Worm (Caenorhabditis elegans) whole organism, L2 larva: ENCODE measurements around the gene F01F1.11.

Source experiments
- ZK546.5 ChIP-seq: sonication (generic microtip); optimal IDR thresholded peaks from 2 replicates; lab custom pipeline; 2017; ENCODE audit warnings: missing biosample characterization, missing genetic modification characterization
- blmp-1 ChIP-seq: sonication (generic microtip); optimal IDR thresholded peaks from 2 replicates; lab custom pipeline; 2017; ENCODE audit warnings: missing genetic modification characterization, mild to moderate bottlenecking, missing compliant biosample characterization, antibody characterized with exemption, moderate library complexity; ENCODE audit not compliant: insufficient read depth
- egl-27 ChIP-seq: sonication (generic microtip); optimal IDR thresholded peaks from 3 replicates; lab custom pipeline; 2017; ENCODE audit warnings: missing biosample characterization, missing genetic modification reagents, missing genetic modification characterization
- fos-1 ChIP-seq: fragments of 150-350 bp; optimal IDR thresholded peaks from 2 replicates; lab custom pipeline; 2014; ENCODE audit warnings: missing biosample characterization, missing genetic modification characterization
- mbf-1 ChIP-seq: sonication (generic microtip); optimal IDR thresholded peaks from 2 replicates; lab custom pipeline; 2017; ENCODE audit warnings: missing biosample characterization, missing genetic modification characterization
- skn-1 ChIP-seq: sonication (generic microtip); optimal IDR thresholded peaks from 2 replicates; lab custom pipeline; 2017; ENCODE audit warnings: missing biosample characterization, missing genetic modification characterization
- unc-62 ChIP-seq: fragments of 150-350 bp; optimal IDR thresholded peaks from 2 replicates; lab custom pipeline; 2014; ENCODE audit warnings: missing biosample characterization, missing genetic modification reagents, missing genetic modification characterization

DNA sequence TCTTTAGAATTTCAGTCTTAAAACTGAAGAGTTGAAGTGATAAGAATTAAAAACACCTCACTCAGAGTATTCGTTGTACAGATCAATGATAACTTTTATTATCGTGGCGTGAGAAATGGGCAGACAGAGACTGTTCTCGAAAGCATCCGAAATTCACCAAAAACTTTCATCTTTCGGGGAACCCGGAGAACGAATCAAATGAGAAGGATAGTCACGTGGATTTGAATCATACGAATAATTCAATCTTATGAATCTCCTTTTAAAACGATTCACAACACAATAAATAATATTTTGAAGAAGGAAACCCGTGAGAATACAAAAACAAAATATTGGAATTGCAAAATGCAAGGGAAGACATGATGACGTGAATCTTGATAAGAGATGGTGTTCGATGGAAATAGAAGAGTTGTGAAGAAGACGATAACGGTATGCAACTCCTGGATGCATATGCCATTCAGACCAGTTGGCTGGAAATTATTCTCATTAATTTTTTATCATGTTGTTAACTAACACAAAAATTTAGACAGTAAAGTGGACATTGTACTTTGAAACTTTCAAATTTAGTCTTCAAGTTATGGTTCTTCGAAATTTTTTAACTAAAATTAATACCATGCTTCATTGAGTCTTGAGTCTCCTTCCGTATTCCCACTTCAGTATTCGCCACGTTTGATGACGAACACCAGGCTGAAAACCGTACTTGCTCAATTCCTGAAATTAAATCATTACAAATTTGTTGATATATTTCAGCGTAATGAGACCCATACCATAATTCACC, 5.4 kb upstream of the F01F1.11 start:
- TF ChIP-seq mbf-1 (tag; lab: Kevin White, UChicago) (no peak), blmp-1 (tag; lab: Kevin White, UChicago) (no peak), egl-27 (no peak), fos-1 (no peak), unc-62 (GFP tag; lab: Kevin White, UChicago) (no peak), skn-1 (tag; lab: Kevin White, UChicago) (no peak), ZK546.5 (tag; lab: Kevin White, UChicago) (no peak)
